Fruit fly (Drosophila melanogaster) Kc167 (cell line): Measurements from ENCODE around the gene eca.

ENCODE experiments used
- Sin3A ChIP-seq: fragments of >200 bp; optimal IDR thresholded peaks from 2 replicates; lab custom pipeline; 2018; ENCODE audit warnings: missing external identifiers
- h ChIP-seq: fragments of >200 bp; optimal IDR thresholded peaks from 3 replicates; lab custom pipeline; 2018; ENCODE audit warnings: missing external identifiers
- psq ChIP-seq: fragments of >200 bp; optimal IDR thresholded peaks from 2 replicates; lab custom pipeline; 2017; ENCODE audit warnings: missing external identifiers
- ttk ChIP-seq: sonication (Bioruptor generic); optimal IDR thresholded peaks from 2 replicates; lab custom pipeline; 2017; ENCODE audit warnings: missing external identifiers

DNA sequence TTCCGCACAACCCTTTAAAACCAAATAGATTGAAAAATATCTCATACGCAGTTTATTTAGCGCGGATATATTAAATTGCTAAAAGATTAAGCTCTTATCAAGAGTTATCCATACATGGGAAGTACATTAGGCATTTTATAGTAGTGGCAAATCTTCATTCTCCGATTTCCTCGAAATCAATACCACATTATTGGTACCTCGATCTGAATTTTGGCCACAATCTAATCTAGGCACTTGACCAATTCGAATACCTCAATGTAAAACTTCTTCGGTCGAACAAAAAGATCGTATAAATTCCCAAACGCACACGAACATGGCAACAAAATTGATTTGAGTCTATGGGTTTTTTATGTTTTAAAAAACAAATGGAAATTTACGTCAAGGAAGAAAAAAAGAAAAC lies 41.3 kb downstream of the eca start:
- TF ChIP-seq psq (lab: Kevin White, UChicago) (no peak), h (lab: Kevin White, UChicago) (no peak), Sin3A (lab: Kevin White, UChicago) (no peak), ttk (lab: Kevin White, UChicago) (no peak)
